Fruit fly (Drosophila melanogaster): ENCODE results near the gene Pi3K92E.
A peak's percentile ranks its signal among the peaks of the same experiment; 100 is the strongest.

Pi3K92E gene

dm6 chr3R:20595145-20595812 lies 39.3 kb downstream of the Pi3K92E start:
- TF ChIP-seq cic (GFP tag; optimal IDR thresholded peaks at IDR 0.05) (no peak), pad (GFP tag; optimal IDR thresholded peaks at IDR 0.05) (no peak), kay (GFP tag; ENCODE audit: borderline replicate concordance) (no peak), Clk (GFP tag; optimal IDR thresholded peaks at IDR 0.05) (no peak), toe (GFP tag; optimal IDR thresholded peaks at IDR 0.05) (no peak), ovo (GFP tag; optimal IDR thresholded peaks at IDR 0.05) (no peak), Hr96 (GFP tag; optimal IDR thresholded peaks at IDR 0.05) (no peak), CG12768 (GFP tag; optimal IDR thresholded peaks at IDR 0.05) (no peak), CG5204 (GFP tag; optimal IDR thresholded peaks at IDR 0.05) (no peak)

DNA sequence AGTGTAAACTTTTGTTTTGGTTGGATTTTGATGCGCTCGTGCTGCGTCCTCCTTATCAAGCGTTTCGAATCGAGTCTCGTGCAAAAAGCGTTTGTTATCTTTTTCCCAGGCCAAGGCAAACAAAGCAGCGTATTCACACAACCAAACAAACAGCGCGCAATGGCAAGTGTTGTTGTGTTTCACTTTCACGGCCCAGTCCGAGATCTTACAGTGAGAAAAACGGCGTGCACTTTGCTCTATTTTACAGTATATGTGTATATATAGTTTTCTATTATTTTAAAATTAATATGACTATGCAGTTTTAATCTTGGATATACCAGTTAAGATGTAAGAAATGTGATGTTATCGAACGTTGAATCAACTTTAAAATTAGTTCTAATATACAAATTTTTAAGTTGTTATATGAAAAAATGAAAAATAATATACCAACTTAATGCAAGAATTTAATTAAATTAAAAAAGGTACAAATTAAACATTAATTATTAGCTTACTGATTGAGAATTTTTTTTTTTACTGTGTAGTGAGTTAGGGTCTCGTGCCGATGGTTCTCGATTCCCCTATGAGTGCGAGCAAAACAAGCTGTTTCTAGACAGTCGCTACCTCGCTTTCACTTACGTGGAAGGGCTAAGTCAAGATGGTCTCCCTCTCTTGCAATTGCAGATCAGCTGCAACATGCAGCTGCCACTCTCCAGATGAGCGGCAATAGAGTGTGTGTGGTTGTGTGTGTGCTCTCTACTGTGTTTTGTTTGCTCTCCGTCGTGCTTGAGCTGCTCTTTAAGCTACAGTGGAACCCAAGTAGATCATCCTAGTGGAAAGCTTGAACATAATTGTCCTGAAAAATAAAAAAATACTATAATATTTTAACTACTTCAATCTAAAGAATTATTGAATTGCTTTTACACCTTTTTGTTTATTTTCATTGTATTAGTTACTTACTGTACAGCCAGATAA lies 40.1 kb downstream of the Pi3K92E start:
- TF ChIP-seq CG14711 (tag; optimal IDR thresholded peaks at IDR 0.05) (peak; percentile 86), Clk (GFP tag; optimal IDR thresholded peaks at IDR 0.05) (peak; percentile 15), ovo (GFP tag; optimal IDR thresholded peaks at IDR 0.05) (no peak), pad (GFP tag; optimal IDR thresholded peaks at IDR 0.05) (peak; percentile 66), CG12768 (GFP tag; optimal IDR thresholded peaks at IDR 0.05) (peak; percentile 72), bab1 (GFP tag; optimal IDR thresholded peaks at IDR 0.05) (peak; percentile 87), toe (GFP tag; optimal IDR thresholded peaks at IDR 0.05) (no peak), CG7101 (tag; optimal IDR thresholded peaks at IDR 0.05) (peak; percentile 84), CG11617 (GFP tag; optimal IDR thresholded peaks at IDR 0.05) (peak; percentile 79), tj (GFP tag; optimal IDR thresholded peaks at IDR 0.05) (peak; percentile 51), CG33017 (tag; optimal IDR thresholded peaks at IDR 0.05) (peak; percentile 84), CG7045 (GFP tag; optimal IDR thresholded peaks at IDR 0.05) (peak; percentile 74), cnc (optimal IDR thresholded peaks at IDR 0.05) (no peak)

- no peak for TF ChIP-seq Mnt (GFP tag; optimal IDR thresholded peaks at IDR 0.05)
- no peak for TF ChIP-seq ovo (GFP tag; optimal IDR thresholded peaks at IDR 0.05)
- TF ChIP-seq tj (GFP tag; optimal IDR thresholded peaks at IDR 0.05) = no peak
Measured at dm6 chr3R:20593463-20593838, 41.1 kb downstream of the Pi3K92E start.

dm6 chr3R:20592517-20593462 lies 41.7 kb downstream of the Pi3K92E start, which contains the start of the genes Pus1 and bon:
Gene Pus1 (minus strand): TSS chr3R:20592671.
Gene bon (plus strand): TSS chr3R:20593139.
- TF ChIP-seq tj (GFP tag; optimal IDR thresholded peaks at IDR 0.05) (no peak), cic (GFP tag; optimal IDR thresholded peaks at IDR 0.05) (no peak), Clk (GFP tag; optimal IDR thresholded peaks at IDR 0.05) (no peak), CG11617 (GFP tag; optimal IDR thresholded peaks at IDR 0.05) (peak; percentile 38), Mnt (GFP tag; optimal IDR thresholded peaks at IDR 0.05) (peak; percentile 80), Hr96 (GFP tag; optimal IDR thresholded peaks at IDR 0.05) (no peak), CG33017 (tag; optimal IDR thresholded peaks at IDR 0.05) (no peak), bab1 (GFP tag; optimal IDR thresholded peaks at IDR 0.05) (peak; percentile 18), pad (GFP tag; optimal IDR thresholded peaks at IDR 0.05) (no peak), toe (GFP tag; optimal IDR thresholded peaks at IDR 0.05) (no peak), CG7101 (tag; optimal IDR thresholded peaks at IDR 0.05) (peak; percentile 4), CG1620 (GFP tag; optimal IDR thresholded peaks at IDR 0.05) (peak; percentile 41)

dm6 chr3R:20588480-20588785 lies 46.1 kb downstream of the Pi3K92E start, which contains the start of gene Srp72:
Gene Srp72 (plus strand): TSS chr3R:20588711.
- TF ChIP-seq Hr96 (GFP tag; optimal IDR thresholded peaks at IDR 0.05) (no peak), cnc (optimal IDR thresholded peaks at IDR 0.05) (no peak), tj (GFP tag; optimal IDR thresholded peaks at IDR 0.05) (no peak), CG14711 (tag; optimal IDR thresholded peaks at IDR 0.05) (peak; percentile 38), bab1 (GFP tag; optimal IDR thresholded peaks at IDR 0.05) (peak; percentile 44), cic (GFP tag; optimal IDR thresholded peaks at IDR 0.05) (no peak), pad (GFP tag; optimal IDR thresholded peaks at IDR 0.05) (peak; percentile 21), kay (GFP tag; ENCODE audit: borderline replicate concordance) (no peak), Crg-1 (GFP tag; optimal IDR thresholded peaks at IDR 0.05) (peak; percentile 19), CG11617 (GFP tag; optimal IDR thresholded peaks at IDR 0.05) (peak; percentile 51), toe (GFP tag; optimal IDR thresholded peaks at IDR 0.05) (no peak), CG12768 (GFP tag; optimal IDR thresholded peaks at IDR 0.05) (peak; percentile 22), CG5204 (GFP tag; optimal IDR thresholded peaks at IDR 0.05) (no peak), CG7101 (tag; optimal IDR thresholded peaks at IDR 0.05) (peak; percentile 36), CG1620 (GFP tag; optimal IDR thresholded peaks at IDR 0.05) (peak; percentile 35), ovo (GFP tag; optimal IDR thresholded peaks at IDR 0.05) (no peak), Mnt (GFP tag; optimal IDR thresholded peaks at IDR 0.05) (peak; percentile 40), CG7045 (GFP tag; optimal IDR thresholded peaks at IDR 0.05) (peak; percentile 42), Clk (GFP tag; optimal IDR thresholded peaks at IDR 0.05) (peak; percentile 23), CG33017 (tag; optimal IDR thresholded peaks at IDR 0.05) (peak; percentile 1)
